Fruit fly (Drosophila melanogaster) whole organism, embryonic: ENCODE results near the gene jb.
A peak's percentile ranks its signal among the peaks of the same experiment; 100 is the strongest.

Experiments
- Abd-B ChIP-seq: fragments of 200-800 bp; sonication (Bioruptor generic); optimal IDR thresholded peaks from 2 replicates; lab custom pipeline; 2018; ENCODE audit warnings: missing biosample characterization, mild to moderate bottlenecking, missing genetic modification characterization, moderate library complexity
- Atf-2 ChIP-seq: fragments of 200-800 bp; sonication (Bioruptor generic); optimal IDR thresholded peaks from 2 replicates; lab custom pipeline; 2016; ENCODE audit warnings: missing biosample characterization, missing genetic modification characterization
- B-H2 ChIP-seq: fragments of 200-800 bp; sonication (Bioruptor generic); optimal IDR thresholded peaks from 2 replicates; lab custom pipeline; 2018; ENCODE audit warnings: missing biosample characterization, mild to moderate bottlenecking, missing genetic modification characterization
- CG13424 ChIP-seq: fragments of 200-800 bp; sonication (Bioruptor generic); optimal IDR thresholded peaks from 2 replicates; lab custom pipeline; 2019; ENCODE audit warnings: missing biosample characterization, mild to moderate bottlenecking, missing genetic modification characterization, moderate library complexity
- CG14014 ChIP-seq: fragments of 200-800 bp; sonication (Bioruptor generic); IDR thresholded peaks from 2 replicates; pipeline ENCODE4 v1.3.6; 2022; ENCODE audit warnings: missing biosample characterization, missing genetic modification characterization
- CG14050 ChIP-seq: fragments of 200-800 bp; sonication (Bioruptor generic); IDR thresholded peaks from 3 replicates; pipeline ENCODE4 v1.3.6; 2022; ENCODE audit warnings: missing biosample characterization, missing genetic modification characterization
- CG17361 ChIP-seq: fragments of 200-800 bp; sonication (Bioruptor generic); IDR thresholded peaks from 3 replicates; pipeline ENCODE4 v1.3.6; 2022; ENCODE audit warnings: missing biosample characterization, missing genetic modification characterization
- CG1792 ChIP-seq: fragments of 200-800 bp; sonication (Bioruptor generic); optimal IDR thresholded peaks from 2 replicates; lab custom pipeline; 2016; ENCODE audit warnings: missing biosample characterization, missing genetic modification characterization
- CG30431 ChIP-seq: fragments of 200-800 bp; sonication (Bioruptor generic); optimal IDR thresholded peaks from 2 replicates; lab custom pipeline; 2017; ENCODE audit warnings: missing biosample characterization, missing genetic modification characterization
- CG31224 ChIP-seq: fragments of 200-800 bp; sonication (Bioruptor generic); IDR thresholded peaks from 2 replicates; pipeline ENCODE4 v1.3.6; 2022; ENCODE audit warnings: missing biosample characterization, missing genetic modification characterization
- CG31441 ChIP-seq: fragments of 200-800 bp; sonication (Bioruptor generic); IDR thresholded peaks from 2 replicates; pipeline ENCODE4 v1.3.6; 2022; ENCODE audit warnings: missing biosample characterization, missing genetic modification characterization
- CG32532 ChIP-seq: fragments of 200-800 bp; sonication (Bioruptor generic); IDR thresholded peaks from 2 replicates; pipeline ENCODE4 v1.3.6; 2022; ENCODE audit warnings: missing biosample characterization, missing genetic modification characterization
- CG32767 ChIP-seq: fragments of 200-800 bp; sonication (Bioruptor generic); IDR thresholded peaks from 2 replicates; pipeline ENCODE4 v1.3.6; 2022; ENCODE audit warnings: missing biosample characterization, missing genetic modification characterization
- CG3847 ChIP-seq: fragments of 200-800 bp; sonication (Bioruptor generic); IDR thresholded peaks from 2 replicates; pipeline ENCODE4 v1.3.6; 2022; ENCODE audit warnings: missing biosample characterization, missing genetic modification characterization
- CG4730 ChIP-seq: fragments of 200-800 bp; sonication (Bioruptor generic); IDR thresholded peaks from 2 replicates; pipeline ENCODE4 v1.3.6; 2022; ENCODE audit warnings: missing biosample characterization, missing genetic modification characterization
- CG5180 ChIP-seq: fragments of 200-800 bp; sonication (Bioruptor generic); optimal IDR thresholded peaks from 3 replicates; lab custom pipeline; 2017; ENCODE audit warnings: missing biosample characterization, missing genetic modification characterization, mild to moderate bottlenecking, moderate library complexity, missing genetic modification reagents
- CG5953 ChIP-seq: fragments of 200-800 bp; sonication (Bioruptor generic); IDR thresholded peaks from 2 replicates; pipeline ENCODE4 v1.3.6; 2022; ENCODE audit warnings: missing biosample characterization, missing genetic modification characterization
- CG6813 ChIP-seq: fragments of 200-800 bp; sonication (Bioruptor generic); optimal IDR thresholded peaks from 2 replicates; lab custom pipeline; 2017; ENCODE audit warnings: missing biosample characterization, missing genetic modification characterization, mild to moderate bottlenecking, moderate library complexity, missing genetic modification reagents
- CG7372 ChIP-seq: fragments of 200-800 bp; sonication (Bioruptor generic); IDR thresholded peaks from 2 replicates; pipeline ENCODE4 v1.3.6; 2022; ENCODE audit warnings: missing biosample characterization, missing genetic modification characterization
- CG7928 ChIP-seq: fragments of 200-800 bp; sonication (Bioruptor generic); optimal IDR thresholded peaks from 2 replicates; lab custom pipeline; 2017; ENCODE audit warnings: missing biosample characterization, mild to moderate bottlenecking, missing genetic modification characterization
- CG8089 ChIP-seq: fragments of 200-800 bp; sonication (Bioruptor generic); optimal IDR thresholded peaks from 3 replicates; lab custom pipeline; 2016; ENCODE audit warnings: missing biosample characterization, missing genetic modification characterization
- CG8281 ChIP-seq: fragments of 200-800 bp; sonication (Bioruptor generic); optimal IDR thresholded peaks from 2 replicates; lab custom pipeline; 2018; ENCODE audit warnings: missing biosample characterization, mild to moderate bottlenecking, missing genetic modification characterization, moderate library complexity
- CG9437 ChIP-seq: fragments of 200-800 bp; sonication (Bioruptor generic); optimal IDR thresholded peaks from 2 replicates; lab custom pipeline; 2018; ENCODE audit warnings: missing biosample characterization, mild to moderate bottlenecking, missing genetic modification characterization
- CTCF ChIP-seq: fragments of 200-800 bp; sonication (Bioruptor generic); optimal IDR thresholded peaks from 2 replicates; lab custom pipeline; 2017; ENCODE audit warnings: missing biosample characterization, mild to moderate bottlenecking, missing genetic modification characterization, moderate library complexity
- Chrac-16 ChIP-seq: fragments of 200-800 bp; sonication (Bioruptor generic); optimal IDR thresholded peaks from 3 replicates; lab custom pipeline; 2016; ENCODE audit warnings: missing biosample characterization, missing genetic modification characterization
- H15 ChIP-seq: fragments of 200-800 bp; sonication (Bioruptor generic); IDR thresholded peaks from 3 replicates; pipeline ENCODE4 v1.3.6; 2022; ENCODE audit warnings: missing biosample characterization, missing genetic modification characterization
- H2.0 ChIP-seq: fragments of 200-800 bp; sonication (Bioruptor generic); IDR thresholded peaks from 2 replicates; pipeline ENCODE4 v1.3.6; 2022; ENCODE audit warnings: missing biosample characterization, missing genetic modification characterization
- HLH3B ChIP-seq: fragments of 200-800 bp; sonication (Bioruptor generic); IDR thresholded peaks from 2 replicates; pipeline ENCODE4 v1.3.6; 2022; ENCODE audit warnings: missing biosample characterization, missing genetic modification characterization
- Hsf ChIP-seq: fragments of 200-800 bp; sonication (Bioruptor generic); optimal IDR thresholded peaks from 3 replicates; lab custom pipeline; 2016; ENCODE audit warnings: missing biosample characterization, missing genetic modification characterization
- Lhr ChIP-seq: fragments of 200-800 bp; sonication (Bioruptor generic); optimal IDR thresholded peaks from 3 replicates; lab custom pipeline; 2017; ENCODE audit warnings: mild to moderate bottlenecking, missing biosample characterization, missing genetic modification reagents, missing genetic modification characterization
- Mes4 ChIP-seq: fragments of 200-800 bp; sonication (Bioruptor generic); optimal IDR thresholded peaks from 2 replicates; lab custom pipeline; 2016; ENCODE audit warnings: missing biosample characterization, missing genetic modification characterization
- NFAT ChIP-seq: fragments of 200-800 bp; sonication (Bioruptor generic); IDR thresholded peaks from 2 replicates; pipeline ENCODE4 v1.3.6; 2022; ENCODE audit warnings: missing biosample characterization, missing genetic modification characterization
- Nf-YB ChIP-seq: fragments of 200-800 bp; sonication (Bioruptor generic); optimal IDR thresholded peaks from 3 replicates; lab custom pipeline; 2019; ENCODE audit warnings: missing biosample characterization, mild to moderate bottlenecking, missing genetic modification characterization, moderate library complexity
- NfI ChIP-seq: fragments of 200-800 bp; sonication (Bioruptor generic); optimal IDR thresholded peaks from 3 replicates; lab custom pipeline; 2018; ENCODE audit warnings: missing biosample characterization, mild to moderate bottlenecking, missing genetic modification characterization, moderate library complexity
- Pdp1 ChIP-seq, 2 experiments: fragments of 200-800 bp; sonication (Bioruptor generic); optimal IDR thresholded peaks; 3 replicates each; lab custom pipeline; 2016; ENCODE audit warnings: missing biosample characterization in 2 of 2, missing genetic modification characterization in 2 of 2, mild to moderate bottlenecking in 1 of 2, moderate library complexity in 1 of 2
- Trl ChIP-seq, 3 experiments: fragments of >200 bp in 2 of 3; fragments of 200-800 bp in 1 of 3; sonication (Bioruptor generic) in 1 of 3; optimal IDR thresholded peaks; 2 replicates in 1 of 3; 3 replicates in 2 of 3; lab custom pipeline; 2016 to 2017; ENCODE audit warnings: missing biosample characterization in 1 of 3, missing genetic modification characterization in 1 of 3
- abd-A ChIP-seq: fragments of 200-800 bp; sonication (Bioruptor generic); optimal IDR thresholded peaks from 3 replicates; lab custom pipeline; 2019; ENCODE audit warnings: missing biosample characterization, mild to moderate bottlenecking, missing genetic modification characterization, moderate library complexity
- al ChIP-seq: fragments of 200-800 bp; sonication (Bioruptor generic); IDR thresholded peaks from 2 replicates; pipeline ENCODE4 v1.3.6; 2022; ENCODE audit warnings: missing biosample characterization, missing genetic modification characterization
- ash1 ChIP-seq: fragments of 200-800 bp; sonication (Bioruptor generic); optimal IDR thresholded peaks from 2 replicates; lab custom pipeline; 2018; ENCODE audit warnings: missing biosample characterization, mild to moderate bottlenecking, missing genetic modification characterization
- bab2 ChIP-seq: fragments of 200-800 bp; sonication (Bioruptor generic); optimal IDR thresholded peaks from 2 replicates; lab custom pipeline; 2016; ENCODE audit warnings: missing biosample characterization, missing genetic modification characterization
- br ChIP-seq: fragments of >200 bp; optimal IDR thresholded peaks from 2 replicates; lab custom pipeline; 2017
- da ChIP-seq: fragments of 200-800 bp; sonication (Bioruptor generic); optimal IDR thresholded peaks from 2 replicates; lab custom pipeline; 2016; ENCODE audit warnings: missing biosample characterization, missing genetic modification characterization
- dmrt99B ChIP-seq: fragments of 200-800 bp; sonication (Bioruptor generic); optimal IDR thresholded peaks from 2 replicates; lab custom pipeline; 2018; ENCODE audit warnings: missing biosample characterization, mild to moderate bottlenecking, missing genetic modification characterization, moderate library complexity
- gem ChIP-seq: fragments of 200-800 bp; sonication (Bioruptor generic); optimal IDR thresholded peaks from 2 replicates; lab custom pipeline; 2019; ENCODE audit warnings: missing biosample characterization, mild to moderate bottlenecking, missing genetic modification characterization, moderate library complexity
- grn ChIP-seq: fragments of 200-800 bp; sonication (Bioruptor generic); optimal IDR thresholded peaks from 3 replicates; lab custom pipeline; 2017; ENCODE audit warnings: missing biosample characterization, missing genetic modification characterization
- gro ChIP-seq: fragments of 200-800 bp; sonication (Bioruptor generic); optimal IDR thresholded peaks from 2 replicates; lab custom pipeline; 2016; ENCODE audit warnings: missing biosample characterization, missing genetic modification characterization
- gsb ChIP-seq: fragments of 200-800 bp; sonication (Bioruptor generic); IDR thresholded peaks from 2 replicates; pipeline ENCODE4 v1.3.6; 2022; ENCODE audit warnings: missing biosample characterization, missing genetic modification characterization
- nerfin-2 ChIP-seq: fragments of 200-800 bp; sonication (Bioruptor generic); IDR thresholded peaks from 2 replicates; pipeline ENCODE4 v1.3.6; 2022; ENCODE audit warnings: missing biosample characterization, missing genetic modification characterization; ENCODE audit not compliant: partially characterized antibody
- pho ChIP-seq: fragments of 200-800 bp; sonication (Bioruptor generic); optimal IDR thresholded peaks from 2 replicates; lab custom pipeline; 2016; ENCODE audit warnings: missing biosample characterization, missing genetic modification characterization
- prd ChIP-seq, 3 experiments: fragments of >200 bp in 2 of 3; fragments of 200-800 bp in 1 of 3; sonication (Bioruptor generic) in 1 of 3; optimal IDR thresholded peaks in 2 of 3; IDR thresholded peaks in 1 of 3; 2 replicates in 2 of 3; 3 replicates in 1 of 3; pipeline versions ENCODE4 v1.3.6 to Lab custom; 2017 to 2022; ENCODE audit warnings: missing biosample characterization in 1 of 3, missing genetic modification characterization in 1 of 3
- tap ChIP-seq: fragments of 200-800 bp; optimal IDR thresholded peaks from 3 replicates; lab custom pipeline; 2019; ENCODE audit warnings: missing biosample characterization, mild to moderate bottlenecking, missing genetic modification characterization, moderate library complexity
- vvl ChIP-seq: fragments of 200-800 bp; sonication (Bioruptor generic); IDR thresholded peaks from 2 replicates; pipeline ENCODE4 v1.3.6; 2022; ENCODE audit warnings: missing biosample characterization, missing genetic modification characterization

Gene jb

dm6 chrX:20423747-20424165 lies 33.1 kb upstream of the jb start, which contains the start of the genes Pp4-19C and cactin (continued):
- TF ChIP-seq Hsf (GFP tag; lab: Kevin White, UChicago): peak; percentile 36
- no peak for TF ChIP-seq CG8281
- no peak for TF ChIP-seq al
- TF ChIP-seq CG1792: peak; percentile 28
- TF ChIP-seq CG31224 (GFP tag; lab: Robert Waterston, UW): no peak
- no peak for TF ChIP-seq HLH3B (GFP tag; lab: Robert Waterston, UW)
- peak; percentile 19 for TF ChIP-seq pho
- no peak for TF ChIP-seq CG7928
- TF ChIP-seq gro (GFP tag; lab: Kevin White, UChicago): no peak
- TF ChIP-seq vvl (GFP tag; lab: Robert Waterston, UW): 0 out of 2 replicates have a peak, but pooled peaks have one; percentile 23
- no peak for TF ChIP-seq NFAT (GFP tag; lab: Robert Waterston, UW)
- TF ChIP-seq CG31441 (GFP tag; lab: Robert Waterston, UW): no peak
- no peak for TF ChIP-seq abd-A (tag; lab: Kevin White, UChicago)
- no peak for TF ChIP-seq da (GFP tag; lab: Kevin White, UChicago)
- 0 out of 3 replicates have a peak, but pooled peaks have one; percentile 30 for TF ChIP-seq CG17361
- peak; percentile 48 for TF ChIP-seq Nf-YB
- no peak for TF ChIP-seq Mes4 (GFP tag; lab: Kevin White, UChicago)
- no peak for TF ChIP-seq grn (GFP tag; lab: Kevin White, UChicago)
- TF ChIP-seq gsb: no peak
- no peak for TF ChIP-seq CG14014 (GFP tag; lab: Robert Waterston, UW)
- no peak for TF ChIP-seq CG14050
- no peak for TF ChIP-seq CG30431 (GFP tag; lab: Kevin White, UChicago)
- no peak for TF ChIP-seq CG32532 (GFP tag; lab: Robert Waterston, UW)
- no peak for TF ChIP-seq CG5953 (GFP tag; lab: Robert Waterston, UW)
- no peak for TF ChIP-seq CG32767 (GFP tag; lab: Robert Waterston, UW)
- TF ChIP-seq CG13424 (tag; lab: Kevin White, UChicago): peak; percentile 7
- TF ChIP-seq B-H2: no peak
- peak; percentile 18 to 78 for TF ChIP-seq Pdp1 (GFP tag; optimal IDR thresholded peaks at IDR 0.05; lab: Kevin White, UChicago)
- peak; percentile 86 for TF ChIP-seq nerfin-2 (GFP tag; lab: Robert Waterston, UW)
- no peak for TF ChIP-seq CG7372 (GFP tag; lab: Robert Waterston, UW)
- TF ChIP-seq gem: no peak
- no peak for TF ChIP-seq CG8089 (GFP tag; lab: Kevin White, UChicago)
- no peak for TF ChIP-seq CG9437 (GFP tag; lab: Kevin White, UChicago)
- no peak for TF ChIP-seq Lhr (GFP tag; lab: Kevin White, UChicago)
- TF ChIP-seq CTCF: no peak
- no peak for TF ChIP-seq dmrt99B (tag; lab: Kevin White, UChicago)
- no peak for TF ChIP-seq br (lab: Kevin White, UChicago)
- no peak for TF ChIP-seq Chrac-16
- no peak for TF ChIP-seq Trl (optimal IDR thresholded peaks at IDR 0.05; lab: Kevin White, UChicago)
- no peak for TF ChIP-seq Trl (GFP tag; optimal IDR thresholded peaks at IDR 0.05; lab: Kevin White, UChicago)
- no peak for TF ChIP-seq CG6813 (GFP tag; lab: Kevin White, UChicago)
- TF ChIP-seq H15 (GFP tag; lab: Robert Waterston, UW): no peak
- TF ChIP-seq bab2: no peak
- no peak for TF ChIP-seq tap (tag; lab: Kevin White, UChicago)
- no peak for TF ChIP-seq CG4730
- no peak for TF ChIP-seq NfI (GFP tag; lab: Kevin White, UChicago)
- TF ChIP-seq CG5180: no peak
- TF ChIP-seq ash1: no peak
- no peak for TF ChIP-seq Atf-2 (GFP tag; lab: Kevin White, UChicago)
- no peak for TF ChIP-seq H2.0
- no peak for TF ChIP-seq prd (optimal IDR thresholded peaks at IDR 0.05; lab: Kevin White, UChicago)
- TF ChIP-seq prd (GFP tag; IDR thresholded peaks at IDR 0.05; lab: Robert Waterston, UW): peak; percentile 40; the same call in 1 of the 3 replicates
- TF ChIP-seq CG3847 (GFP tag; lab: Robert Waterston, UW): peak; percentile 15; the same call in 1 of the 2 replicates
- peak; percentile 48 for TF ChIP-seq Abd-B
